Fruit fly (Drosophila melanogaster) whole organism: Measurements from ENCODE around the gene ifc.

Experiments
- CG8478 ChIP-seq: fragments of >200 bp; optimal IDR thresholded peaks from 2 replicates; lab custom pipeline; 2018; ENCODE audit warnings: inconsistent platforms
- Dll ChIP-seq: fragments of >200 bp; optimal IDR thresholded peaks from 2 replicates; lab custom pipeline; 2017
- EcR ChIP-seq, 2 experiments: fragments of >200 bp; optimal IDR thresholded peaks; 2 replicates each; lab custom pipeline; 2017; ENCODE audit warnings: missing biosample characterization in 2 of 2, missing genetic modification characterization in 2 of 2, missing genetic modification reagents in 2 of 2
- pan ChIP-seq: fragments of >200 bp; optimal IDR thresholded peaks from 2 replicates; lab custom pipeline; 2017
- psq ChIP-seq: fragments of >200 bp; optimal IDR thresholded peaks from 2 replicates; lab custom pipeline; 2017
- usp ChIP-seq: fragments of >200 bp; optimal IDR thresholded peaks from 2 replicates; lab custom pipeline; 2017; ENCODE audit warnings: missing biosample characterization, missing genetic modification characterization, mixed read lengths

The ifc gene

DNA sequence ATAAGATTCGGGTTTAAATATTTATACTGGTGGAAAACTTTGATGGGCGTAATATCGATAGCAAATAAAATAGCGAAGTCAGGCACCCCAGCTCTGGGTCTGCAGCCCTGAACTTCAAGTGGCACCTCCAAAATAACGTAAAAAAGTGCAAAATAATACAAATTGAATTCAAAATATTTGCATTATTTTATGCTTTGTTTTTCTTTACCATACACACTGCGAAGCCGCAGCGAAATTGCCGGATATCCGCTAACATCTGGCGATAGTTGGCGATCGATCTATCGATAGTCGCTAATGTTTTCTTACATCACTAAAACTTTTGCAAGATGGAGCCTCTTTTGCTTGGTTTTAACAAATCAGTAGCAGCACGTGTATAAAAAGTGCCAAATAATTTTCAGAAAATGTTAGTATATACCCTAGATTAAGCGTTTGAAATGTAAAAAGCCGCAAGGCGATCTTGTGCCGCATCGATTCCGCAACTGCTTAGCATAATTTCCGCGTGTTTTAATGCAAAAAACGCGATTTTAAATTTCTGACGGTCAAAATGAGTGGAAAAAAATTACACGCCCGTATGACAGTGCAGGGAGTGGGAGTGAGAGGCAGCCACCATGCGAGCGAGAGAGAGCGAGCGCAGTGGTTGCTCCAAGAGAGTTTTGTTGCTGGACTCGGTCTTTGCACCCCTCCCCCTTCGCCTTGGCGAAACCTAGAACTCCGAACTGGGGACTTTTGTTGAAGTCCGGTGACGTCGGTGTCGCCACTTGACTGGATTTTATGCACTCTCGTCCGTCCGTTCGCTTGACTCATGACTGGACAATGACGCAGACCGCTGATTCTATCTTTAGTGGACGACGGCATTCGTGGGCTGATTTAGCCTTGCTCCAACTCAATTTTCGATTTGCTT, 4.5 kb upstream of the ifc start, which contains the start of gene eIF4A:
Gene eIF4A (plus strand): TSS at position 332 of the 901 bp plus-strand sequence.
- TF ChIP-seq Dll (lab: Kevin White, UChicago) (peak; percentile 72), usp (GFP tag; lab: Kevin White, UChicago) (no peak), psq (no peak)

DNA sequence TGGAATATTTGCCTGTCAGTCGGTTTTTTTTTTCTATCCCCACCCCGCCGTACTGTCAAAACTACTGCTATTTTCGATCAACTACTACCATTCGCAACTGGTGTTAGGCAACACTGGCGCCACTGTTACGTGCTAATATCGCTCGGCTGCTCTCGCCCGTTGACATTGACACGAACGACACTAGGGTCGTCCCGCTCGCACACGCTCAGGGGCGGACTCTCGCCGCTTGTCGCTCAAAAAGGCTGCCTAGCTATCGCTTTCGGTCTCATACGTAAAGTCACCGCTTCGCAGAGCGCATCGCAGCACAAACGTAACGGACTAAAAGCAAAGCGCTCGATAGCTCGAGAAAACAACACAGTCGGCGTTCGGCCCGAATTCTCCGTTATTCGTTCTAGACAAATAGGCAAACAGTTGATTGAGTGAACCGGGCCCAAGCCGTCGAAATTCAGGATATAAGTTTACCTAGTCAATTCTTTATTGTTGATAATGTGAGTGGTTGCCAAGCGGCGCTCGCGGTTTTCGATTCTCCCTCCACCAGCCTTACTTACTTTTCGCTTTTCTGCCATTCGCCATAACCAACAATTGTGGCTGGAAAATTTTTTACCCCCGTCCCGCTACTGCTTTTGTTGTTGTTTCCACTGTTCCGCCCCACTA, 3.7 kb upstream of the ifc start:
- TF ChIP-seq EcR (GFP tag; optimal IDR thresholded peaks at IDR 0.05; lab: Kevin White, UChicago): no peak
- peak; percentile 72 for TF ChIP-seq CG8478 (lab: Kevin White, UChicago)
- TF ChIP-seq Dll (lab: Kevin White, UChicago): peak; percentile 69

DNA sequence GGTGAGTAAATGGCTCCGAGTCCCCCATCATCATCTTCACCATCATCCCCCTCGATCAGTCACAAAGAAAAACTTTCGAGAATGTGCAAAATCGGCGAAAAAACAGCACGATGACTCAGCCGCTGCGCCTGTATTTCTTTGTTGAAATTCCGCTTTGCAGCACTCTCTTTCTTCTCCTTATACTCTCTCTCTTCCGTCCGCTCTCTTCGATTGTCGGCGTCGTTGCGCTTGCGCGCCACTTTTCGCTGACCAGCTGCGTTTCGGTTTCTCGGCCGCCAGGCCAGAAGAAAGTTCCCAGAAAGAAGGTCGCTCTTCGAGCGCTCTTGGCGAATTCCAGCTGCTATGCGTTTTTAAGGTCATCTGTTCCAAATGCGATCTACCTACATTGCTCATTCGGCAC, 2.9 kb upstream of the ifc start:
- TF ChIP-seq CG8478 (lab: Kevin White, UChicago): no peak
- TF ChIP-seq EcR (GFP tag; optimal IDR thresholded peaks at IDR 0.05; lab: Kevin White, UChicago): no peak
- TF ChIP-seq pan (lab: Kevin White, UChicago): no peak
- no peak for TF ChIP-seq psq
- TF ChIP-seq usp (GFP tag; lab: Kevin White, UChicago): no peak
- TF ChIP-seq Dll (lab: Kevin White, UChicago): no peak

DNA sequence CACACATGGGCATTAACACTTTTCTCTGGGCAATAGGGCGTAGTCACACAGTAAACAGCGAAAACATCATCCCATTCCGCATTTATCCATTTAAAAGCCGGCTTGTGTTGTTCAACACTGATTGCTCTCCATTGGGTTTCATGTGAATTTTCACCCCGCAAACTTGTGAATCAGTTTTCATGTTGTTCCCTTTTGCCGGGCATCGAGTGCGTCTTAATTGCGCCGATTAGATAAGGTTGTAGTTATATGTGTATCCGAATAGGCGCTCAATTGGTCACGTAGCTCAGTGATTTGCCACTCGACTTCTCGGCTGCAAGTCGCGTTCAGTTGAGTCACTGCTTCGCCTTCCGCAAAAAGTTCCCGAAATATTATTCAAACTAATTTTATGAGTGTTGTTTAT, 792 bp downstream of the ifc start:
- no peak for TF ChIP-seq usp (GFP tag; lab: Kevin White, UChicago)
- TF ChIP-seq pan (lab: Kevin White, UChicago): no peak
- TF ChIP-seq psq: no peak
- no peak for TF ChIP-seq EcR (GFP tag; optimal IDR thresholded peaks at IDR 0.05; lab: Kevin White, UChicago)
- TF ChIP-seq CG8478 (lab: Kevin White, UChicago): no peak
- no peak for TF ChIP-seq Dll (lab: Kevin White, UChicago)

DNA sequence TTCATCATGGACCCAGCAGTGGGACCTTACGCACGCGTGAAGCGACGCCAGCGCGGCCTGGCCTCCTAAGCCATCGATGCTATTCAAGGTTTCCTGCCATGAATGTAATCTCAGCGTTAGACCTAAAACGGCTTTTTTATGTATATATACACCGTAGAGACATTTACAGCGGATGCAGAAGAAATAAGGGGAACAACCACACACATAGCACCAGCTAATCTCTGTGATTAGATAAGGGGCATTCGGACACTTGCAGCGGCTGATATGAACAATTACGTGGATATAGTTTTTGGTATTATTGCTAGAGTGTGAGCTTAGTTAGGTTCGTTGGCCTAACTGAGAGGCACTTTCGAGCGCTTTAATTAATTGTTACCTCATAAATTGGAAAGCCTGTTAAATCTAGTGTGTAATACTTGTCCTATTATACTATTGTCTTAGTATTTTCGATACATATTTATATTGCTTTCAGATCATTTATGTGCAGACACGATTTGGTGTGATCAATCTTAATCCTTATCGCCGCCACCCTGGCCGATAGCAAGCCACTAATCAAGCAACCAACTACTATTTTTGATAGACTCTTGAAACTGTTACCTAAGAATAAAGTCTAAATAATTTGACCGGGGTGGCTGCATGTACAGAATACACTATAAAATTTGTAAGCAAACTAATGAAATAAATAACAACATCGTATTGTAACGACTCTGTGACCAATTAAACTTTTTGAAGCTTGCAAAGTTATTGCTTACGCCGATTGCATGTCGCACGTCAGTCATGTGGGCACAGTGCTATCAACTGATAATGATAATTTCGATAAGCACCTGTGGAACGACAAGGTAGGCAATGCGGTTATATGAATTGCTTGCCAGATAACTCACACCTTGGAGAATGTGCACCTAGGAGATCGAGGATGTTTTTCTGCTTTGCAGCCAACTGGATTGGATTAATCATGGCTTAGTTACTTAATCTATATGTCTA, 2.3 kb downstream of the ifc start:
- TF ChIP-seq CG8478 (lab: Kevin White, UChicago): no peak

DNA sequence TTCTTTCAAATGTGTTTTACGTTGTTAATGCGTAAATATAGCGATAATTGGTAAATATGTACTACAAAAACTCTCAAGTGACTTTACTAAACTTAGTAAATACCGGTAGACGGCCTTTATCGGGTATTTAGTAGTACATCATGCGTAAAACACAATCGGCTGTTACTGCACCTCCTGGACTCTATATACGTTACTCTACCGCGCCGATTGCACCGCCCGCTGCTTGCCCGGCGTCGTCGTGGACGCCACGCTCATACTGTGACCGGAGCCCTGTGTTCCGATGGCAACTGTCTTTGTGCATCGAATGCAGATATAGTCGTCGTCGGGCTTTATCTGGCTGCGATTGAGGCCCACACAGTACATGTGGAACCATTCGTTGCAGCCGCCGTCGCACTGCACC, 4.3 kb downstream of the ifc start:
- TF ChIP-seq pan (lab: Kevin White, UChicago) (no peak), psq (no peak), usp (GFP tag; lab: Kevin White, UChicago) (no peak), Dll (lab: Kevin White, UChicago) (no peak), CG8478 (lab: Kevin White, UChicago) (no peak), EcR (GFP tag; optimal IDR thresholded peaks at IDR 0.05; lab: Kevin White, UChicago) (no peak)

DNA sequence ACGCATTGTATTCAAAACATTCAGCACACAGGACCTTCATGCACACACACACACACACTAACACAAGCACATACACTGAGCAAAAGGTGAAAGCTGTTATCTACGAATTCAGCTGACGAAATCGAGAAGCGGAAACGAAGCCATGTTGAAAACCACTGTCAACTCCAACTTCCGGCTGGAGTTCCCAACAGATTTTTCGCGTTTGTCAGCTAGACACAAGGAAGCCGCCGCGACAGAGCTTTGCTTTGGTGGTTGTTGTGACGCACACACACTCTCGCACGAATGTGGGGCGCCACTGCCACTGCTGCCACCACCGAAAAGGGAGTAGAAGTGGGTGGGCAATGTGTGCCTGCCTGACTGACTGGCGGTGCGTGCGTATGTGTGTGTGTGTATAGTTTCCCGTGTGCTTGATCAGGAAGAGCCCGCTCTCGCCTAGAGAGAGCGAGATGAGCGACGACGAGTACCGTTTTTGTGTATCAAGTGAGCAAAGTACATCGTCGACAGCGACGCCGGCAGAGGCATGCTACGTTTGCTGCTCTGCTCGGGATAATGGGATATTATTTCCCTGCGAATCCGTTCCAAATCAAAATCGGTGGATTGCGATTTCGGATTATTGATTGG, 11.6 kb downstream of the ifc start:
- no peak for TF ChIP-seq CG8478 (lab: Kevin White, UChicago)
- TF ChIP-seq EcR (GFP tag; optimal IDR thresholded peaks at IDR 0.05; lab: Kevin White, UChicago): no peak
- peak; percentile 62 for TF ChIP-seq Dll (lab: Kevin White, UChicago)

DNA sequence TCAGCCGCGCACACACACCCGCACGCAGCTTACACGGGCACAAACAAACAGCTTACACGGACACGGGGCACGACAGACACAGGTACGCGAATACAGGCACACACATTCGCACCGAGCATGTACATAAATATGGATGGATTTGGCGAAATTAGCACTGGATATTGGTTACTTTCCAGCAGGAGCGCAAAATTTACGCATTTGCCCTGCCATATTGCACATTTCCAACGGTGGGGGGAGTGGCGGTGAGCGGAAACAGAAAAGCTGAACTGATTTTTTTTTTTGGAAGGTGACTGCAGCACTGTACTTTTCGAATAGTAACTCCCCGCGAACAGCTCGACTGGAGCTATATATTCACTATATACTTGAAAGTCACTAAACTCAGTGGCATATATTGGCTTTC, 12.2 kb downstream of the ifc start:
- TF ChIP-seq Dll (lab: Kevin White, UChicago) (no peak), usp (GFP tag; lab: Kevin White, UChicago) (no peak), pan (lab: Kevin White, UChicago) (no peak), psq (no peak), CG8478 (lab: Kevin White, UChicago) (no peak), EcR (GFP tag; optimal IDR thresholded peaks at IDR 0.05; lab: Kevin White, UChicago) (no peak)

DNA sequence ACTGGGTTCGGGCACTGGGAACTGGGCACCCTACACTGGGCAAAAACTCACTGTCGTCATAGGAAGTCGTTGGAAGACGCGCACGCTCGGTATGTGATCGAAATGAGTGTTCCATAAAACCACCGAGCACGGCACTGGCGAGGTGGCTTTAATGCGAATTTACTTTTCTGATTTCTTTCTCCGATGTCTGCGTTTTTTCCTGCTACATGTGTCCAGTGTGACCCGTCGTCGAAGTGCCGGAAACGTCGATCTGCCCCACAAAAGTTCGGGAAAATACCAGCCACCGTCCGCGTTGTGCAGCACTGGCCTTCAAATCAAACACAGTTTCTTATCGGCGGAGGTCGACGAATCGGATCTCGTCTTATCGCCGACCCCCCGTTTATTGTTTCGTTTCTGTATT, 13.1 kb downstream of the ifc start, which contains the start of gene Kdm5:
Gene Kdm5 (minus strand): TSS at position 255 of the 400 bp plus-strand sequence.
- TF ChIP-seq EcR (GFP tag; optimal IDR thresholded peaks at IDR 0.05; lab: Kevin White, UChicago): no peak
- no peak for TF ChIP-seq usp (GFP tag; lab: Kevin White, UChicago)
- TF ChIP-seq CG8478 (lab: Kevin White, UChicago): no peak
- TF ChIP-seq Dll (lab: Kevin White, UChicago): no peak
- no peak for TF ChIP-seq psq
- no peak for TF ChIP-seq pan (lab: Kevin White, UChicago)

DNA sequence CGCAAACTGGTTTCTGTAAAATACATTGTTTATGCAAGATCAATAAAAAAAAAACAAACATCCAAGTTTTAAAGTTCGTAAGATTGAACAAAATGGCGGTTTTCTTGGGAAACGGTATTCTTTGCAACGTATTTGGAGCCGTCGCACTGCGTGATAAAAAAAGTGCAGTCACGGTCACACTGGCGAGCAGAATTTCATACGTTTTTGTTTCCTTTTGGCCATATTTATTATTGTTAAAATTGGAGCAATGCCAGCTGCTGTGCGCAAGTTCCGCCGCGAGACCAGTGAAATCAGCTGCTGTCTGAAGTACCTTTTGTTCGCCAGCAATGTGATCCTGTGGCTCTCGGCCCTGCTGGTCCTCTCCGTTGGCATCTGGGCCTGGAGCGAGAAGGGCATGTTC, 13.9 kb downstream of the ifc start, which contains the start of gene Tsp26A:
Gene Tsp26A (plus strand): TSS at position 164 of the 400 bp plus-strand sequence.
- TF ChIP-seq CG8478 (lab: Kevin White, UChicago) (no peak), Dll (lab: Kevin White, UChicago) (no peak), usp (GFP tag; lab: Kevin White, UChicago) (no peak), psq (no peak), pan (lab: Kevin White, UChicago) (no peak), EcR (GFP tag; optimal IDR thresholded peaks at IDR 0.05; lab: Kevin White, UChicago) (no peak)
